Fruit fly (Drosophila melanogaster) ovary, adult (tissue): ENCODE data around the gene Alg11.
A peak's percentile ranks its signal among the peaks of the same experiment; 100 is the strongest.

Experiments used
- CG17801 ChIP-seq: fragments of 200-800 bp; optimal IDR thresholded peaks from 2 replicates; lab custom pipeline; 2019; ENCODE audit warnings: missing biosample characterization, mild to moderate bottlenecking, missing genetic modification characterization, moderate library complexity; ENCODE audit not compliant: partially characterized antibody

Alg11 gene

DNA sequence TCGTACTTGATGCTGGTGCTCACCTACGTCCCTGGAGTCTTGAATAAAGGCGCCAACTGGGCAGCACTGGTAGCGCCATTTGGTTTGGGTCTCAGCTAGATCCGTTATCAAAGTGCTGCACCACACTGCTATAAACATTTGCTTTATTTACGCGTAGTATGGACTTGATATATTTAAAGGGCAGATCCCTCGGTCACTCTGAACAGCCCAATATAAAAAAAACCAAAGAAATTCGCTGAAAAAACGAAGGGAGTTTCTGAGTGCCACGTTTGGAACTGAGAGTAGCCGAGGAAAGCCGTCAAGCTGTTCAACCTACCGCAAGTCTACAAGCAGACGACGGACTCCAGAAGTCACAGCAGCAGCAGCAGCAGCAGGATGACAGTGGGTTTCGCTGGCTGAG, 15.2 kb downstream of the Alg11 start, which contains the start of gene Atox1:
Atox1 (plus strand) TSS at position 181 of the 400 bp plus-strand sequence.
- peak; percentile 54 for TF ChIP-seq CG17801 (GFP tag; lab: Kevin White, UChicago)

DNA sequence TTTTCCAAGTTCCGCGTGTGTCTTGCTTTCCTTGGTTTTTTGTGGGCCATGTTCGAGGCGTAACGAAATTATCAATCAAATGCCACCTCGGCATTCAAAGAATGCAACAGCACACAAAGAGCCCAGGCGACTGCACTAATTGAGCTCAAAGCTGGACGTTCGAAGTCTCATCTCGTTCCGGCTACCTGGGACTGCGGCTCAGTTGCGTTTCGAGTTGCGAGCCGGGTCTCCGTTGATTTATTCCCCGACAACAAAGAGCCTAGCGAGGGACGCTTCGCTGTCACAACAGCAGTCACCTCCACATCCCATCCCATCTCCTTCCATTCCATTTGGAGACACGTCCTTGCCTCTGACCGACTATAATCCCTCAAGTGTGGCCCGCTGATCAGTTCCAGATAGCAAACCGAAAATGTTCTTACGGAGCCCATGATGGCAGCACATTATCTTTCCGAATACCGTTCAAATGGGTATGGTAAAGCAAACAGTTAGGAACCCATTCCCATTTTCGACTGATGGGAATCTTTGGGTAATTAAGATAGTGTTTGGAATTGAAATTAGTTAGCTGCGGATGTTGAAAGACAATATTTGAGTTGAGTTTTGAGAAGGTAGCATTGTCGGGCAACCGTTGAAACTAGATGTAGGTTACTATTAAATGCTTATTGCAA, 17.4 kb downstream of the Alg11 start:
- TF ChIP-seq CG17801 (GFP tag; lab: Kevin White, UChicago), result no peak

- TF ChIP-seq CG17801 (GFP tag; lab: Kevin White, UChicago), result no peak
Measured at dm6 chr3L:21644176-21644575, 18.6 kb downstream of the Alg11 start.

DNA sequence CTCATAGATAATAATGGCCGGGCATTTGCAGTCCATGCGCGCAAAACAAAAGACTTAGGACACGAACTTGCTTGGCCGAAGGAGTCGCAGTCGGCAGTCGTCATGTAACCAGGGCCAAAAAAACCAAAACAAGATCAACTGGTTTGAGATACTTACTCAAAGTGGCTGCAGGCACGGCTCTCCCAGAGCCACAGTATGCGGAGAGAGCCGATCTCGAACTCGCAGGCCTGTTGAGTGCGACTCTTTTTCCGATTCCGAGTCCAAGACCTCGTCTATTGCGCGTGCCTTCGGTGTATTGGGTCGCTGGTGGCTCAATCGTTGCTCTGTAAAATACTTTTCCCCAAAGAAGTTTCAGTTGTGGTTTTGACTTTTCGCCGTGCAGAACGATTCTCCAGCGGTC, 19.0 kb downstream of the Alg11 start, which contains the start of gene CG43980:
CG43980 (plus strand) TSS at position 352 of the 400 bp plus-strand sequence.
- TF ChIP-seq CG17801 (GFP tag; lab: Kevin White, UChicago), result no peak

DNA sequence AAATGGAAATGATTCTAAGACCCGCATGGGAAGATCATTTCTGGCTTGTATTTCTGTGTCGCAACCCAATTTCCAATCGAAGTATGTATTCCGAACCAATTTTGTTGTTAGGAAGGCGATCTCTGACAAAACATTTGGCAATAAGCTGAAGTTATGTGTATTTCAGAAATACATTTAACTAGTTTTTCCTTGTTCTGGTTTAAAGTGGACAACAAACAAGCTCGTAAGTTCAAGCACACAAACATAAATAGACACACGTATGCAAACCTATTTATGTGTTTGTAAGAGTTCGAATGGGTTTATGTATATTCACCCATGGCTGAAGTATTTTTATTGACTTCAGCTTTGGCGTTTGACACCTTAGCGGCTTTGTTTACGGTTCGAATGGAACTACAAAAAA, 20.3 kb downstream of the Alg11 start:
- no peak for TF ChIP-seq CG17801 (GFP tag; lab: Kevin White, UChicago)

DNA sequence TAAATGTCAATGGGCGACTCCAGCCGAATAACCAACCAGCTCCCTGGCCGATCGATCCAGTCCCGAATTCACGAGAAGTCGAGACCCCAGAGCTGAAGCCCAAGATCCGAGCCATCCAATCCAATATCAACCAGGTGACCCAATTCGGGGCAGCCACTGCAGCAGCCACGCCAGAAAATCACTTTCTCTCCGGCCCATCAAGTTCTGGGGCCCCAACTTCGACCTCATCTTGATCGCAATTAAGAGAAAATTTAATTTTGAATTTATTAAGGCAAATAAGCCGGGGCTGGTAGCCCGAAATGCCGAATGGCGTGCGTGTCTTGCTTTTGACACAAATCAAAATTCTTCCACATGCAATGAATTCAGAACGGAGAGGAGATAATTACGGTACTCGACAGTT, 22.2 kb downstream of the Alg11 start:
- no peak for TF ChIP-seq CG17801 (GFP tag; lab: Kevin White, UChicago)

- TF ChIP-seq CG17801 (GFP tag; lab: Kevin White, UChicago), result no peak
Measured at dm6 chr3L:21651412-21651811, 25.8 kb downstream of the Alg11 start.

dm6 chr3L:21652124-21652523, 26.5 kb downstream of the Alg11 start:
- TF ChIP-seq CG17801 (GFP tag; lab: Kevin White, UChicago), result no peak

DNA sequence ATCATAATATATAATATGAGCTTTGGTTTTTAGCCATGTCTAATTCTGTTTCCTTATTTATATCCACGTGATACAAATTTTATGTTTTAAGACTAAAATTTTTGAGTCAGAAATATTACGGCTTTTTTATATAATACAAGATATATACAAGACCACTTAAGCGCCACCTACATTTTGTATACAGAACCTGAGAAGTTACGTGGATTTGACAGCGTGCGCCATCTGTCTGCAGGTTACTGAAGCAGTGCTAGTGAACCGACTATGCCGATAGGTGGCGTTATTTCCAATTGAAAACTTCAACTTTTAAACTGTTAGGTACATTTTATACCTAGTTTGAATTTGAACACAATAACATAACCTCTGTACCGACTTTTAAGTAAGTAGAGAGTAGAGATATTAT, 27.2 kb downstream of the Alg11 start:
- peak; percentile 13 for TF ChIP-seq CG17801 (GFP tag; lab: Kevin White, UChicago)

- TF ChIP-seq CG17801 (GFP tag; lab: Kevin White, UChicago), result no peak
Measured at dm6 chr3L:21666880-21667279, 41.3 kb downstream of the Alg11 start, which contains the start of gene Cpr78E. Gene Cpr78E (minus strand): TSS chr3L:21666980.

- no peak for TF ChIP-seq CG17801 (GFP tag; lab: Kevin White, UChicago)
Measured at dm6 chr3L:21667530-21667929, 41.9 kb downstream of the Alg11 start.

- no peak for TF ChIP-seq CG17801 (GFP tag; lab: Kevin White, UChicago)
Measured at dm6 chr3L:21671839-21672238, 46.2 kb downstream of the Alg11 start, which contains the start of gene CG11249. Gene CG11249 (plus strand): TSS chr3L:21672139.
